Fruit fly (Drosophila melanogaster): Measurements from ENCODE around the gene CG31115.

Gene CG31115

dm6 chr3R:25024895-25025557, 11.7 kb upstream of the CG31115 start, which contains the start of the genes EMC6 and Hr96 (continued):
- TF ChIP-seq CG15011 (GFP tag; optimal IDR thresholded peaks at IDR 0.05) (peak; percentile 73), CG13775 (GFP tag; optimal IDR thresholded peaks at IDR 0.05) (peak; percentile 94), Kr (GFP tag; optimal IDR thresholded peaks at IDR 0.05) (no peak), GATAe (GFP tag; conservative IDR thresholded peaks at IDR 0.05) (no peak; the same call in 1 of the 2 replicates), eyg (GFP tag; optimal IDR thresholded peaks at IDR 0.05) (peak; percentile 88), MESR4 (GFP tag; optimal IDR thresholded peaks at IDR 0.05) (peak; percentile 93), Optix (GFP tag; IDR thresholded peaks at IDR 0.05) (peak; percentile 86), prd (optimal IDR thresholded peaks at IDR 0.05) (no peak), prd (GFP tag; IDR thresholded peaks at IDR 0.05) (peak; percentile 96), wor (GFP tag; IDR thresholded peaks at IDR 0.05) (peak; percentile 79), ro (GFP tag; IDR thresholded peaks at IDR 0.05) (peak; percentile 68), CG12071 (GFP tag; optimal IDR thresholded peaks at IDR 0.05) (peak; percentile 88), CG12942 (GFP tag; optimal IDR thresholded peaks at IDR 0.05) (peak; percentile 93), wek (GFP tag; optimal IDR thresholded peaks at IDR 0.05) (peak; percentile 76), jumu (GFP tag; optimal IDR thresholded peaks at IDR 0.05) (peak; percentile 89), D19A (tag; optimal IDR thresholded peaks at IDR 0.05) (no peak), tll (GFP tag; optimal IDR thresholded peaks at IDR 0.05) (peak in 1 of 2 experiments; percentile 34), knrl (GFP tag; IDR thresholded peaks at IDR 0.05; ENCODE audit: partially characterized antibody) (peak; percentile 69), tup (GFP tag; optimal IDR thresholded peaks at IDR 0.05) (peak; percentile 91), CG33213 (GFP tag; optimal IDR thresholded peaks at IDR 0.05) (peak; percentile 90), hth (optimal IDR thresholded peaks at IDR 0.05) (no peak), CG8281 (tag; optimal IDR thresholded peaks at IDR 0.05) (peak; percentile 77), CG13123 (GFP tag; optimal IDR thresholded peaks at IDR 0.05) (no peak), CG16779 (GFP tag; IDR thresholded peaks at IDR 0.05) (peak; percentile 93), ems (GFP tag; optimal IDR thresholded peaks at IDR 0.05) (peak; percentile 96), ERR (GFP tag; optimal IDR thresholded peaks at IDR 0.05) (peak; percentile 82), bigmax (GFP tag; optimal IDR thresholded peaks at IDR 0.05) (peak; percentile 30), Sry-δ (GFP tag; optimal IDR thresholded peaks at IDR 0.05) (peak; percentile 76), CG1529 (GFP tag; optimal IDR thresholded peaks at IDR 0.05) (peak; percentile 78), Side (GFP tag; optimal IDR thresholded peaks at IDR 0.05) (peak; percentile 92), Pdp1 (GFP tag; optimal IDR thresholded peaks at IDR 0.05) (peak; percentile 93 to 94), Abd-B (GFP tag; optimal IDR thresholded peaks at IDR 0.05) (peak; percentile 89), Doc3 (GFP tag; IDR thresholded peaks at IDR 0.05; ENCODE audit: partially characterized antibody) (peak; percentile 55; the same call in 1 of the 3 replicates), CG11085 (GFP tag; IDR thresholded peaks at IDR 0.05) (peak; percentile 90), onecut (GFP tag; IDR thresholded peaks at IDR 0.05) (peak; percentile 90), Vsx1 (GFP tag; optimal IDR thresholded peaks at IDR 0.05) (peak; percentile 92), ftz-f1 (GFP tag; optimal IDR thresholded peaks at IDR 0.05) (peak; percentile 78), mld (GFP tag; IDR thresholded peaks at IDR 0.05; ENCODE audit: partially characterized antibody) (peak; percentile 59; the same call in 2 of the 3 replicates), az2 (GFP tag; optimal IDR thresholded peaks at IDR 0.05) (peak; percentile 94), Camta (GFP tag; optimal IDR thresholded peaks at IDR 0.05) (peak; percentile 93), Fer3 (tag; optimal IDR thresholded peaks at IDR 0.05) (peak; percentile 94), CG12236 (GFP tag; optimal IDR thresholded peaks at IDR 0.05) (peak; percentile 70), CG4854 (GFP tag; optimal IDR thresholded peaks at IDR 0.05) (no peak), fd64A (GFP tag; optimal IDR thresholded peaks at IDR 0.05) (peak; percentile 76), YL-1 (GFP tag; optimal IDR thresholded peaks at IDR 0.05) (peak; percentile 96), ssp (GFP tag; IDR thresholded peaks at IDR 0.05) (peak; percentile 75), CG2202 (tag; optimal IDR thresholded peaks at IDR 0.05) (peak; percentile 80), CG1024 (GFP tag; IDR thresholded peaks at IDR 0.05) (peak; percentile 81), CG13296 (GFP tag; optimal IDR thresholded peaks at IDR 0.05) (peak; percentile 92), CG31441 (GFP tag; IDR thresholded peaks at IDR 0.05) (peak; percentile 94)
